Fruit fly (Drosophila melanogaster): ENCODE results near the gene CG3581.

Gene CG3581

DNA sequence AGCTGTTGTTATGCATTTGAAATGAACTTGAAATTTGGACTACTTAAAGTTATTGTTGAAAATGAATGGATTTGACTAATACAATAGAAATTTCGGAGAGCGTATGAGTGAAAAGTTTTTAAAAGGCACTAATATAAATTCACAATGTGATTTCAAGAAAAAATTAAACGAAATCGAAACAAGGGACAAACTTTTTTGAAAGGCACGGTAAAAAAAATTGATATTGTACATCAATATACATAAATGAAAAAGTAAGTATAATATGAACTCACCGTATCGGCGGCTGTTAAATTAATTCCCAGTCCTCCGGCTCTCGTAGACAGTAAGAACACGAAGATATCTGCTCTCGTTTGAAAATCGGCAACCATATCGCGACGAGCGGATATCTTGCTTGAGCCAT is 23.9 kb upstream of the CG3581 start, which contains the start of gene CG31244:
TSS of gene CG31244 (minus strand) at position 101 of the 400 bp plus-strand sequence.
- TF ChIP-seq CG5204 (GFP tag; optimal IDR thresholded peaks at IDR 0.05) (no peak), tj (GFP tag; optimal IDR thresholded peaks at IDR 0.05) (no peak), CG7101 (tag; optimal IDR thresholded peaks at IDR 0.05) (no peak), Clk (GFP tag; optimal IDR thresholded peaks at IDR 0.05) (no peak), bab1 (GFP tag; optimal IDR thresholded peaks at IDR 0.05) (no peak), Hr96 (GFP tag; optimal IDR thresholded peaks at IDR 0.05) (no peak), Crg-1 (GFP tag; optimal IDR thresholded peaks at IDR 0.05) (no peak), CG1620 (GFP tag; optimal IDR thresholded peaks at IDR 0.05) (no peak), toe (GFP tag; optimal IDR thresholded peaks at IDR 0.05) (no peak)

- TF ChIP-seq CG1620 (GFP tag; optimal IDR thresholded peaks at IDR 0.05) = no peak
- TF ChIP-seq CG12768 (GFP tag; optimal IDR thresholded peaks at IDR 0.05) = no peak
These were observed 18.5 kb upstream of the CG3581 start, which contains the start of gene CG3739 for dm6 chr3R:19393060-19393459. Gene CG3739 (plus strand): TSS chr3R:19393360.

dm6 chr3R:19389919-19390318 is 15.3 kb upstream of the CG3581 start, which contains the start of gene CG18493:
Gene CG18493 (plus strand): TSS chr3R:19390270.
- TF ChIP-seq CG12768 (GFP tag; optimal IDR thresholded peaks at IDR 0.05) (no peak), cic (GFP tag; optimal IDR thresholded peaks at IDR 0.05) (peak; percentile 10), CG1620 (GFP tag; optimal IDR thresholded peaks at IDR 0.05) (no peak), toe (GFP tag; optimal IDR thresholded peaks at IDR 0.05) (no peak), kay (GFP tag; ENCODE audit: borderline replicate concordance) (no peak)

- peak; percentile 1 for TF ChIP-seq pad (GFP tag; optimal IDR thresholded peaks at IDR 0.05)
- TF ChIP-seq kay (GFP tag; ENCODE audit: borderline replicate concordance) = peak; percentile 78
- no peak for TF ChIP-seq tj (GFP tag; optimal IDR thresholded peaks at IDR 0.05)
- peak; percentile 73 for TF ChIP-seq cic (GFP tag; optimal IDR thresholded peaks at IDR 0.05)
- TF ChIP-seq Mnt (GFP tag; optimal IDR thresholded peaks at IDR 0.05) = peak; percentile 57
- no peak for TF ChIP-seq Clk (GFP tag; optimal IDR thresholded peaks at IDR 0.05)
These were observed 13.0 kb upstream of the CG3581 start, which contains the start of gene CG3734 for dm6 chr3R:19387608-19388007. Gene CG3734 (plus strand): TSS chr3R:19387861.

dm6 chr3R:19383298-19383697 is 8.7 kb upstream of the CG3581 start:
- TF ChIP-seq pad (GFP tag; optimal IDR thresholded peaks at IDR 0.05) (no peak), tj (GFP tag; optimal IDR thresholded peaks at IDR 0.05) (no peak), CG33017 (tag; optimal IDR thresholded peaks at IDR 0.05) (no peak), CG7101 (tag; optimal IDR thresholded peaks at IDR 0.05) (no peak), CG1620 (GFP tag; optimal IDR thresholded peaks at IDR 0.05) (no peak), ovo (GFP tag; optimal IDR thresholded peaks at IDR 0.05) (no peak), cic (GFP tag; optimal IDR thresholded peaks at IDR 0.05) (no peak), CG5204 (GFP tag; optimal IDR thresholded peaks at IDR 0.05) (no peak), CG14711 (tag; optimal IDR thresholded peaks at IDR 0.05) (no peak), kay (GFP tag; ENCODE audit: borderline replicate concordance) (no peak), bab1 (GFP tag; optimal IDR thresholded peaks at IDR 0.05) (no peak)

- TF ChIP-seq CG12768 (GFP tag; optimal IDR thresholded peaks at IDR 0.05) = no peak
- no peak for TF ChIP-seq CG11617 (GFP tag; optimal IDR thresholded peaks at IDR 0.05)
- no peak for TF ChIP-seq Hr96 (GFP tag; optimal IDR thresholded peaks at IDR 0.05)
- no peak for TF ChIP-seq CG7045 (GFP tag; optimal IDR thresholded peaks at IDR 0.05)
- no peak for TF ChIP-seq Clk (GFP tag; optimal IDR thresholded peaks at IDR 0.05)
- TF ChIP-seq CG14711 (tag; optimal IDR thresholded peaks at IDR 0.05) = no peak
- TF ChIP-seq bab1 (GFP tag; optimal IDR thresholded peaks at IDR 0.05) = no peak
- TF ChIP-seq pad (GFP tag; optimal IDR thresholded peaks at IDR 0.05) = no peak
These were observed 2.5 kb upstream of the CG3581 start, which contains the start of gene CG31245 for dm6 chr3R:19377125-19377524. Gene CG31245 (minus strand): TSS chr3R:19377225.

DNA sequence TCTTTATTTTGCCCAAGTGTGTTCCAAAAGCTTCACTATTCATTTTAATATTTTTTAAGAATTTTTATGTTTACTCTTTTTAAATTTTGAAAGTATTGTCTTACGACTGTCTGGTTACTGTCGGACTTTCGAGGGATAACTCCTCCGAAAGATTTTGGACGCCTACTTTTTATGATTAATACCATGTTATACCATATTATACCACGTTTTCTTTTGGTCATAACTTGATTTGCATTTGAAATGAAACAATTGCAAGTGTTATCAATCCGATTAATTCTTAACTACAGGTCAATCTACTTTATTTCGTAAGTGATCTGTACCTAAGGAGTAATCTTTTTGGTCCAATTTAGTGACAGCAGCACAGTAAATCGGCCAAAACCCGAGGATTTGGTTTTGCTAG is 1.3 kb upstream of the CG3581 start, which contains the start of gene CG31404:
TSS of gene CG31404 (minus strand) at position 101 of the 400 bp plus-strand sequence.
- TF ChIP-seq ovo (GFP tag; optimal IDR thresholded peaks at IDR 0.05) = no peak
- no peak for TF ChIP-seq CG7045 (GFP tag; optimal IDR thresholded peaks at IDR 0.05)
- TF ChIP-seq CG11617 (GFP tag; optimal IDR thresholded peaks at IDR 0.05) = no peak
- no peak for TF ChIP-seq Hr96 (GFP tag; optimal IDR thresholded peaks at IDR 0.05)
- TF ChIP-seq cic (GFP tag; optimal IDR thresholded peaks at IDR 0.05) = no peak
- no peak for TF ChIP-seq bab1 (GFP tag; optimal IDR thresholded peaks at IDR 0.05)
- no peak for TF ChIP-seq Crg-1 (GFP tag; optimal IDR thresholded peaks at IDR 0.05)

- no peak for TF ChIP-seq Hr96 (GFP tag; optimal IDR thresholded peaks at IDR 0.05)
- TF ChIP-seq Clk (GFP tag; optimal IDR thresholded peaks at IDR 0.05) = no peak
- TF ChIP-seq cic (GFP tag; optimal IDR thresholded peaks at IDR 0.05) = no peak
- no peak for TF ChIP-seq CG33017 (tag; optimal IDR thresholded peaks at IDR 0.05)
- TF ChIP-seq CG7045 (GFP tag; optimal IDR thresholded peaks at IDR 0.05) = no peak
These were observed 3.9 kb downstream of the CG3581 start for dm6 chr3R:19370693-19371092.
